Worm (Caenorhabditis elegans): ENCODE results near the gene F46C5.9.
A peak's percentile ranks its signal among the peaks of the same experiment; 100 is the strongest.

The F46C5.9 gene

DNA sequence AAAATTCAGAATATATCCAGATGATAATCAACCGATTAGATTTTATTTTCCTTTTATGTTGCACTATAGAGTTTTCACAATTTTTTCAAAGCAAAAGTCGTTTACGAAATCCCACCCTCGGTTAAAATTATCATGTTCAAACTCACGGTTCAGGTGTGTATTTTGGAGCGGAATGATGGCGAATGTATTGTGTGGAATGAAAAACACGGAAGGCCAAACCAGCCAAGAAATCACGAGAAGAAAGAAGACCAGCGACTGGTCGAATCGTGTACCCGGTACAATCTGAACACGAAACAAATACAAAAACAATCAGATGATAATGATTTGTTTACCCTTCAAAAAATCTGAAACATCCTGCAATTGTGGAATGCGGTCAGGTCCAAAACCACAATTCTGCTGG lies 47.2 kb downstream of the F46C5.9 start:
- no peak for TF ChIP-seq ceh-40 (GFP tag; IDR thresholded peaks at IDR 0.05)
- TF ChIP-seq pbrm-1 (GFP tag; IDR thresholded peaks at IDR 0.05): no peak
- TF ChIP-seq repo-1 (tag; optimal IDR thresholded peaks at IDR 0.05): no peak
- TF ChIP-seq Y56A3A.18 (GFP tag; IDR thresholded peaks at IDR 0.05): no peak
- TF ChIP-seq attf-3 (GFP tag; conservative IDR thresholded peaks at IDR 0.05): no peak
- TF ChIP-seq madf-3 (GFP tag; IDR thresholded peaks at IDR 0.05): no peak
- TF ChIP-seq dpl-1 (GFP tag; optimal IDR thresholded peaks at IDR 0.05): no peak
- TF ChIP-seq ZK185.1 (tag; optimal IDR thresholded peaks at IDR 0.05; ENCODE audit: poor library complexity, severe bottlenecking): no peak
- TF ChIP-seq ama-1 (optimal IDR thresholded peaks at IDR 0.05): no peak
- no peak for TF ChIP-seq ama-1 (GFP tag; optimal IDR thresholded peaks at IDR 0.05)
- TF ChIP-seq bed-1 (GFP tag; IDR thresholded peaks at IDR 0.05): no peak
- no peak for TF ChIP-seq F10E7.11 (tag; optimal IDR thresholded peaks at IDR 0.05)
- TF ChIP-seq rpc-1 (optimal IDR thresholded peaks at IDR 0.05): no peak
- no peak for TF ChIP-seq rpc-1 (tag; optimal IDR thresholded peaks at IDR 0.05)

DNA sequence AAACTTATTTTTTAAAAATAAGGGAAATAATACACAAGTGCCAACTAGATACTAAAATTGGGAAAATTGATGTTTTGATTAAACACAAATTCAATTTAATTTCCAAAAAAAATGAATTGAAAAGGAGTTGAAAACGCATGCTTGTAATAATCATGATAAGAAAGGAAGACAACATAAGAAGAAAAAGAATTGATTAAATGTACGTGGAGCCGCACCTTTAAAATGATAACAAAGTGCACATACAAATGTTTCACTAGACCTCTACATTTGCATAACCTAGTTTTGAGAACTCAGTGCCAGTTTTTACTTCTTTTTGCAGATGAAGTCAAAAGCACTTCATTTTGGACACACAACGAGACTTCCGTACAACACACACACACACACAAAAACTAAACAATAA lies 48.8 kb downstream of the F46C5.9 start:
- no peak for TF ChIP-seq F37B4.10 (GFP tag; IDR thresholded peaks at IDR 0.05)
- no peak for TF ChIP-seq F22D6.2 (tag; optimal IDR thresholded peaks at IDR 0.05)
- peak; percentile 55 for TF ChIP-seq nhr-80 (tag; optimal IDR thresholded peaks at IDR 0.05)
- TF ChIP-seq egl-44 (GFP tag; IDR thresholded peaks at IDR 0.05): no peak
- no peak for TF ChIP-seq fkh-3 (tag; optimal IDR thresholded peaks at IDR 0.05)
- no peak for TF ChIP-seq nhr-120 (GFP tag; IDR thresholded peaks at IDR 0.05)

DNA sequence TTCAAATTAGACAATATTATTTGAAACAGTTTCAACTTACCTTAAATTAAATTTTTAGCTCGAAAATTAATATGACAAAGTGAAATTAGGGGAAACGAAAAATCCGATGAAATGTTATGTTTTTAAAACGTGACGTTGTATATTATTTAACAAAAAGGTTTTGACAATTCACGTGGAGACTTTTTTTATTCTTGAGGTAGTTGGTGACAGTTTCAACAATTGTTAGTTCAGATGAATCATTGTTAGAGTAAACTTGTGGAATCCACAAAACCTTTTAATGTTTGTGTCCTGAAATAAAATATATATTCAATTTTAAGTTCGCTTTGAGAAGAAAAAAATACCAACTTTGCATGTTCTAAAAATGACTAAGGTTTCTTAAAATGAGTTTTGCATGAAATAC lies 51.0 kb downstream of the F46C5.9 start, which contains the start of gene fut-1:
Gene fut-1, minus strand, starts transcription at position 101 of the 400 bp plus-strand sequence.
- TF ChIP-seq ztf-3 (GFP tag; optimal IDR thresholded peaks at IDR 0.05) (no peak), F10E7.11 (tag; optimal IDR thresholded peaks at IDR 0.05) (no peak), dpff-1 (tag; optimal IDR thresholded peaks at IDR 0.05) (no peak), nhr-90 (tag; optimal IDR thresholded peaks at IDR 0.05) (no peak), C06A6.2 (GFP tag; conservative IDR thresholded peaks at IDR 0.05) (no peak), Y67H2A.10 (GFP tag; conservative IDR thresholded peaks at IDR 0.05) (no peak), unc-130 (GFP tag; optimal IDR thresholded peaks at IDR 0.05) (no peak)
